Fruit fly (Drosophila melanogaster) whole organism: ENCODE results near the gene CG1640.

Source experiments
- CG8478 ChIP-seq: fragments of >200 bp; optimal IDR thresholded peaks from 2 replicates; lab custom pipeline; 2018; ENCODE audit warnings: inconsistent platforms
- Dll ChIP-seq: fragments of >200 bp; optimal IDR thresholded peaks from 2 replicates; lab custom pipeline; 2017
- EcR ChIP-seq, 2 experiments: fragments of >200 bp; optimal IDR thresholded peaks; 2 replicates each; lab custom pipeline; 2017; ENCODE audit warnings: missing biosample characterization in 2 of 2, missing genetic modification characterization in 2 of 2, missing genetic modification reagents in 2 of 2
- pan ChIP-seq: fragments of >200 bp; optimal IDR thresholded peaks from 2 replicates; lab custom pipeline; 2017
- psq ChIP-seq: fragments of >200 bp; optimal IDR thresholded peaks from 2 replicates; lab custom pipeline; 2017
- usp ChIP-seq: fragments of >200 bp; optimal IDR thresholded peaks from 2 replicates; lab custom pipeline; 2017; ENCODE audit warnings: missing biosample characterization, missing genetic modification characterization, mixed read lengths

Gene CG1640

dm6 chrX:13338113-13338512, 32.3 kb upstream of the CG1640 start, which contains the start of gene CG15747:
Gene CG15747 (plus strand): TSS chrX:13338318.
- no peak for TF ChIP-seq EcR (GFP tag; optimal IDR thresholded peaks at IDR 0.05; lab: Kevin White, UChicago)
- TF ChIP-seq pan (lab: Kevin White, UChicago) = no peak
- no peak for TF ChIP-seq psq (lab: Kevin White, UChicago)
- no peak for TF ChIP-seq usp
- no peak for TF ChIP-seq Dll (lab: Kevin White, UChicago)
- TF ChIP-seq CG8478 = no peak

dm6 chrX:13345327-13345726, 25.1 kb upstream of the CG1640 start:
- TF ChIP-seq CG8478 = no peak
- no peak for TF ChIP-seq usp
- no peak for TF ChIP-seq EcR (GFP tag; optimal IDR thresholded peaks at IDR 0.05; lab: Kevin White, UChicago)
- no peak for TF ChIP-seq Dll (lab: Kevin White, UChicago)
- TF ChIP-seq pan (lab: Kevin White, UChicago) = no peak
- no peak for TF ChIP-seq psq (lab: Kevin White, UChicago)

dm6 chrX:13346998-13347397, 23.4 kb upstream of the CG1640 start:
- TF ChIP-seq pan (lab: Kevin White, UChicago) (no peak), Dll (lab: Kevin White, UChicago) (no peak), psq (lab: Kevin White, UChicago) (no peak), CG8478 (no peak), EcR (GFP tag; optimal IDR thresholded peaks at IDR 0.05; lab: Kevin White, UChicago) (no peak), usp (no peak)

- no peak for TF ChIP-seq EcR (GFP tag; optimal IDR thresholded peaks at IDR 0.05; lab: Kevin White, UChicago)
- no peak for TF ChIP-seq psq (lab: Kevin White, UChicago)
- no peak for TF ChIP-seq usp
- no peak for TF ChIP-seq CG8478
- no peak for TF ChIP-seq pan (lab: Kevin White, UChicago)
- TF ChIP-seq Dll (lab: Kevin White, UChicago) = no peak
Measured at dm6 chrX:13358240-13358799, 12.1 kb upstream of the CG1640 start.

- TF ChIP-seq usp (no peak), EcR (GFP tag; optimal IDR thresholded peaks at IDR 0.05; lab: Kevin White, UChicago) (no peak), Dll (lab: Kevin White, UChicago) (no peak), psq (lab: Kevin White, UChicago) (no peak), pan (lab: Kevin White, UChicago) (no peak), CG8478 (no peak)
Measured at dm6 chrX:13358948-13359347, 11.5 kb upstream of the CG1640 start, which contains the start of gene Syt12. Gene Syt12 (plus strand): TSS chrX:13359248.

dm6 chrX:13368149-13368548, 2.3 kb upstream of the CG1640 start, which contains the start of gene dmrt11E:
Gene dmrt11E (plus strand): TSS chrX:13368191.
- no peak for TF ChIP-seq usp
- no peak for TF ChIP-seq CG8478
- TF ChIP-seq psq (lab: Kevin White, UChicago) = no peak
- TF ChIP-seq EcR (GFP tag; optimal IDR thresholded peaks at IDR 0.05; lab: Kevin White, UChicago) = no peak
- no peak for TF ChIP-seq Dll (lab: Kevin White, UChicago)
- no peak for TF ChIP-seq pan (lab: Kevin White, UChicago)

dm6 chrX:13369438-13369837, 968 bp upstream of the CG1640 start:
- TF ChIP-seq Dll (lab: Kevin White, UChicago) (no peak), psq (lab: Kevin White, UChicago) (no peak), EcR (GFP tag; optimal IDR thresholded peaks at IDR 0.05; lab: Kevin White, UChicago) (no peak), usp (no peak), pan (lab: Kevin White, UChicago) (no peak), CG8478 (no peak)

- TF ChIP-seq psq (lab: Kevin White, UChicago) = no peak
- no peak for TF ChIP-seq Dll (lab: Kevin White, UChicago)
- no peak for TF ChIP-seq CG8478
- TF ChIP-seq usp = no peak
- no peak for TF ChIP-seq EcR (GFP tag; optimal IDR thresholded peaks at IDR 0.05; lab: Kevin White, UChicago)
- TF ChIP-seq pan (lab: Kevin White, UChicago) = no peak
Measured at dm6 chrX:13370826-13371703, 659 bp downstream of the CG1640 start.

- TF ChIP-seq CG8478 = no peak
- TF ChIP-seq usp = no peak
- TF ChIP-seq Dll (lab: Kevin White, UChicago) = no peak
- TF ChIP-seq EcR (GFP tag; optimal IDR thresholded peaks at IDR 0.05; lab: Kevin White, UChicago) = no peak
- TF ChIP-seq pan (lab: Kevin White, UChicago) = no peak
- TF ChIP-seq psq (lab: Kevin White, UChicago) = no peak
Measured at dm6 chrX:13371704-13372049, 1.3 kb downstream of the CG1640 start.

- TF ChIP-seq EcR (GFP tag; optimal IDR thresholded peaks at IDR 0.05; lab: Kevin White, UChicago) = no peak
- no peak for TF ChIP-seq Dll (lab: Kevin White, UChicago)
- no peak for TF ChIP-seq psq (lab: Kevin White, UChicago)
- no peak for TF ChIP-seq CG8478
- TF ChIP-seq pan (lab: Kevin White, UChicago) = no peak
- no peak for TF ChIP-seq usp
Measured at dm6 chrX:13372512-13372911, 2.1 kb downstream of the CG1640 start.

dm6 chrX:13373239-13374153, 3.1 kb downstream of the CG1640 start:
- TF ChIP-seq EcR (GFP tag; optimal IDR thresholded peaks at IDR 0.05; lab: Kevin White, UChicago) = no peak
- TF ChIP-seq CG8478 = no peak
- no peak for TF ChIP-seq psq (lab: Kevin White, UChicago)
- no peak for TF ChIP-seq usp
- TF ChIP-seq pan (lab: Kevin White, UChicago) = no peak
- no peak for TF ChIP-seq Dll (lab: Kevin White, UChicago)
